Fruit fly (Drosophila melanogaster) whole organism, adult: ENCODE results near the gene Tsp26A.
A peak's percentile ranks its signal among the peaks of the same experiment; 100 is the strongest.

Experiments used
- CG12768 ChIP-seq: fragments of 200-800 bp; sonication (Bioruptor generic); optimal IDR thresholded peaks from 2 replicates; lab custom pipeline; 2017; ENCODE audit warnings: missing biosample characterization, missing genetic modification characterization, mild to moderate bottlenecking, moderate library complexity, missing genetic modification reagents
- Clk ChIP-seq: fragments of 200-800 bp; sonication (Bioruptor generic); optimal IDR thresholded peaks from 2 replicates; lab custom pipeline; 2017; ENCODE audit warnings: missing biosample characterization, missing genetic modification characterization
- Hr96 ChIP-seq: fragments of 200-800 bp; sonication (Bioruptor generic); optimal IDR thresholded peaks from 2 replicates; lab custom pipeline; 2016; ENCODE audit warnings: missing biosample characterization, missing genetic modification characterization
- Mnt ChIP-seq: fragments of 200-800 bp; sonication (Bioruptor generic); optimal IDR thresholded peaks from 2 replicates; lab custom pipeline; 2016; ENCODE audit warnings: missing biosample characterization, mild to moderate bottlenecking, missing genetic modification characterization
- kay ChIP-seq: fragments of 200-800 bp; sonication (Bioruptor generic); peaks from one replicate; lab custom pipeline; 2016; ENCODE audit warnings: missing biosample characterization, missing genetic modification characterization, borderline replicate concordance
- pad ChIP-seq: fragments of 200-800 bp; sonication (Bioruptor generic); optimal IDR thresholded peaks from 3 replicates; lab custom pipeline; 2017; ENCODE audit warnings: missing biosample characterization, missing genetic modification characterization, mild to moderate bottlenecking, moderate library complexity, missing genetic modification reagents
- tj ChIP-seq: fragments of 200-800 bp; sonication (Bioruptor generic); optimal IDR thresholded peaks from 3 replicates; lab custom pipeline; 2017; ENCODE audit warnings: missing biosample characterization, mild to moderate bottlenecking, missing genetic modification characterization, moderate library complexity

DNA sequence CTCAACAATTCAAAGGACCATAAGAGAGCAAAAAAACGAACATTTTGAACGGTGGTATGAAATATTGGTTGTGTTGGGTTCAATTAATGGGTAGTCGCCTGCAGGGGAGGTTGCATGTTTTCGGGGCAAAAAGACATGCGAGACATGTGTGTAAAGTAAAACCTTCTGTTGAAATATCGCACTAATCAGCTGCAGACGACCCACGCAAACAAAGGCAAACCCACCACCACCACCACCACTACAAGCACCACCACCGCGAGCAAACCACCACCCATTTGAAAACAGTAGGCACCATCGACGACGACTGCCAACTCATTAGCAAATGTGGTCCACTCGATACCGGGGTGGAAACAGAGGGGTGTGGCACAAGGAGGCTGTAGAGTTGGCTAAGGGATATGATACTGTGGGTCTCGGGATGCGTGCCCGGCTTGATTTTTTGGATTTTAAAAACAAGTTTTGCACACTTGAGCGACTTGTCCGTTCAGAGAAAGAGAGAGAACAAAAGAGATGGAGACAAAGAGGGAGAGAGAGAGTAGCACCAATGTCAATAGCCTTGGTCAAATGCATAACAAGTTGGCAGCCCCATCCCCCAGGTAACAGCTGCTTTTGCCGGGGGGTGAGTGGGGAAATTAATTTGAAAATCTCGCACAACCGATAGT, 22.8 kb upstream of the Tsp26A start:
- no peak for TF ChIP-seq CG12768 (GFP tag; lab: Kevin White, UChicago)
- TF ChIP-seq Hr96 (GFP tag; lab: Kevin White, UChicago): no peak
- TF ChIP-seq tj (GFP tag; lab: Kevin White, UChicago): no peak
- TF ChIP-seq pad (GFP tag; lab: Kevin White, UChicago): peak; percentile 47
- TF ChIP-seq kay (GFP tag; lab: Kevin White, UChicago): no peak
- TF ChIP-seq Clk: no peak
- TF ChIP-seq Mnt (GFP tag; lab: Kevin White, UChicago): no peak
